Fruit fly (Drosophila melanogaster): ENCODE data around the gene mthl11.

mthl11 gene

dm6 chr3R:10389027-10389465, 11.8 kb upstream of the mthl11 start:
- no peak for TF ChIP-seq Jra (GFP tag; optimal IDR thresholded peaks at IDR 0.05)
- TF ChIP-seq h (GFP tag; optimal IDR thresholded peaks at IDR 0.05): no peak
- TF ChIP-seq Sp1 (GFP tag; optimal IDR thresholded peaks at IDR 0.05): no peak
- TF ChIP-seq lola (GFP tag; optimal IDR thresholded peaks at IDR 0.05): no peak
- no peak for TF ChIP-seq dmrt93B (GFP tag; optimal IDR thresholded peaks at IDR 0.05)
- no peak for TF ChIP-seq foxo (GFP tag; optimal IDR thresholded peaks at IDR 0.05)
- TF ChIP-seq dsf (GFP tag; optimal IDR thresholded peaks at IDR 0.05; ENCODE audit: borderline replicate concordance): no peak
- no peak for TF ChIP-seq tai (GFP tag; optimal IDR thresholded peaks at IDR 0.05)
- TF ChIP-seq Hnf4 (GFP tag; optimal IDR thresholded peaks at IDR 0.05): no peak
- TF ChIP-seq pan (optimal IDR thresholded peaks at IDR 0.05): no peak
- no peak for TF ChIP-seq CrebA (GFP tag; optimal IDR thresholded peaks at IDR 0.05; ENCODE audit: borderline replicate concordance)
- TF ChIP-seq dl (GFP tag; optimal IDR thresholded peaks at IDR 0.05; ENCODE audit: insufficient read depth in 1 of 2, partially characterized antibody in 2 of 2): no peak
- no peak for TF ChIP-seq jim (GFP tag; optimal IDR thresholded peaks at IDR 0.05)
- TF ChIP-seq Vsx2 (GFP tag; optimal IDR thresholded peaks at IDR 0.05; ENCODE audit: partially characterized antibody): peak; percentile 5
- no peak for TF ChIP-seq rgr (GFP tag; optimal IDR thresholded peaks at IDR 0.05)
- no peak for TF ChIP-seq Dif (GFP tag; optimal IDR thresholded peaks at IDR 0.05; ENCODE audit: partially characterized antibody)
- no peak for TF ChIP-seq fru (GFP tag; optimal IDR thresholded peaks at IDR 0.05)
- TF ChIP-seq Dfd (GFP tag; optimal IDR thresholded peaks at IDR 0.05): no peak
- TF ChIP-seq HLH106 (tag; optimal IDR thresholded peaks at IDR 0.05): no peak
- peak; percentile 1 for TF ChIP-seq Rel (GFP tag; optimal IDR thresholded peaks at IDR 0.05)
- TF ChIP-seq Rel (tag; optimal IDR thresholded peaks at IDR 0.05): no peak
- no peak for TF ChIP-seq Hr83 (GFP tag; optimal IDR thresholded peaks at IDR 0.05; ENCODE audit: poor library complexity, severe bottlenecking)
- TF ChIP-seq sv (GFP tag; optimal IDR thresholded peaks at IDR 0.05): no peak
- peak; percentile 29 for TF ChIP-seq ey (GFP tag; optimal IDR thresholded peaks at IDR 0.05)
- no peak for TF ChIP-seq Myc (optimal IDR thresholded peaks at IDR 0.05)
- TF ChIP-seq woc (GFP tag; optimal IDR thresholded peaks at IDR 0.05): peak; percentile 36
- TF ChIP-seq psq (GFP tag; optimal IDR thresholded peaks at IDR 0.05): no peak
- no peak for TF ChIP-seq CG32264 (GFP tag; optimal IDR thresholded peaks at IDR 0.05)
- TF ChIP-seq CG9705 (GFP tag; optimal IDR thresholded peaks at IDR 0.05): no peak
- peak; percentile 2 for TF ChIP-seq sage (GFP tag; optimal IDR thresholded peaks at IDR 0.05)
- no peak for TF ChIP-seq br (GFP tag; optimal IDR thresholded peaks at IDR 0.05)

- TF ChIP-seq Hnf4 (GFP tag; optimal IDR thresholded peaks at IDR 0.05) (no peak), dl (GFP tag; optimal IDR thresholded peaks at IDR 0.05; ENCODE audit: insufficient read depth in 1 of 2, partially characterized antibody in 2 of 2) (no peak), tai (GFP tag; optimal IDR thresholded peaks at IDR 0.05) (no peak), Hr83 (GFP tag; optimal IDR thresholded peaks at IDR 0.05; ENCODE audit: poor library complexity, severe bottlenecking) (no peak), OdsH (GFP tag; optimal IDR thresholded peaks at IDR 0.05) (no peak), rgr (GFP tag; optimal IDR thresholded peaks at IDR 0.05) (no peak), CG32264 (GFP tag; optimal IDR thresholded peaks at IDR 0.05) (no peak), woc (GFP tag; optimal IDR thresholded peaks at IDR 0.05) (no peak), sage (GFP tag; optimal IDR thresholded peaks at IDR 0.05) (no peak), CrebA (GFP tag; optimal IDR thresholded peaks at IDR 0.05; ENCODE audit: borderline replicate concordance) (no peak), N (GFP tag; optimal IDR thresholded peaks at IDR 0.05) (no peak), CG9705 (GFP tag; optimal IDR thresholded peaks at IDR 0.05) (no peak), Dif (GFP tag; optimal IDR thresholded peaks at IDR 0.05; ENCODE audit: partially characterized antibody) (no peak), Dfd (GFP tag; optimal IDR thresholded peaks at IDR 0.05) (no peak), fru (GFP tag; optimal IDR thresholded peaks at IDR 0.05) (no peak), h (GFP tag; optimal IDR thresholded peaks at IDR 0.05) (no peak)
Measured at dm6 chr3R:10389877-10390468, 10.9 kb upstream of the mthl11 start.

dm6 chr3R:10390914-10391377, 9.9 kb upstream of the mthl11 start:
- TF ChIP-seq h (GFP tag; optimal IDR thresholded peaks at IDR 0.05) (peak; percentile 87), rgr (GFP tag; optimal IDR thresholded peaks at IDR 0.05) (peak; percentile 56), Vsx2 (GFP tag; optimal IDR thresholded peaks at IDR 0.05; ENCODE audit: partially characterized antibody) (no peak), brk (GFP tag; optimal IDR thresholded peaks at IDR 0.05) (peak; percentile 67), Jra (GFP tag; optimal IDR thresholded peaks at IDR 0.05) (peak; percentile 53), Hnf4 (GFP tag; optimal IDR thresholded peaks at IDR 0.05) (peak; percentile 64), dmrt93B (GFP tag; optimal IDR thresholded peaks at IDR 0.05) (no peak), pan (optimal IDR thresholded peaks at IDR 0.05) (no peak), psq (GFP tag; optimal IDR thresholded peaks at IDR 0.05) (peak; percentile 36), tai (GFP tag; optimal IDR thresholded peaks at IDR 0.05) (peak; percentile 49), dsf (GFP tag; optimal IDR thresholded peaks at IDR 0.05; ENCODE audit: borderline replicate concordance) (no peak), CG9705 (GFP tag; optimal IDR thresholded peaks at IDR 0.05) (peak; percentile 32), Hr78 (GFP tag; optimal IDR thresholded peaks at IDR 0.05) (no peak), GATAd (GFP tag; optimal IDR thresholded peaks at IDR 0.05) (no peak), N (GFP tag; optimal IDR thresholded peaks at IDR 0.05) (no peak), foxo (GFP tag; optimal IDR thresholded peaks at IDR 0.05) (peak in 1 of 2 experiments; percentile 34), Dif (GFP tag; optimal IDR thresholded peaks at IDR 0.05; ENCODE audit: partially characterized antibody) (no peak), usp (GFP tag; optimal IDR thresholded peaks at IDR 0.05) (no peak), Dfd (GFP tag; optimal IDR thresholded peaks at IDR 0.05) (no peak), CrebA (GFP tag; optimal IDR thresholded peaks at IDR 0.05; ENCODE audit: borderline replicate concordance) (peak; percentile 45), ey (GFP tag; optimal IDR thresholded peaks at IDR 0.05) (peak; percentile 7), woc (GFP tag; optimal IDR thresholded peaks at IDR 0.05) (no peak), sage (GFP tag; optimal IDR thresholded peaks at IDR 0.05) (peak; percentile 71), fru (GFP tag; optimal IDR thresholded peaks at IDR 0.05) (peak; percentile 39), Sp1 (GFP tag; optimal IDR thresholded peaks at IDR 0.05) (peak; percentile 28), Rel (GFP tag; optimal IDR thresholded peaks at IDR 0.05) (peak; percentile 42), Rel (tag; optimal IDR thresholded peaks at IDR 0.05) (peak; percentile 78), lola (GFP tag; optimal IDR thresholded peaks at IDR 0.05) (no peak), sv (GFP tag; optimal IDR thresholded peaks at IDR 0.05) (no peak), HLH106 (tag; optimal IDR thresholded peaks at IDR 0.05) (peak; percentile 23), CG32264 (GFP tag; optimal IDR thresholded peaks at IDR 0.05) (peak; percentile 55), dl (GFP tag; optimal IDR thresholded peaks at IDR 0.05; ENCODE audit: insufficient read depth in 1 of 2, partially characterized antibody in 2 of 2) (no peak), br (GFP tag; optimal IDR thresholded peaks at IDR 0.05) (peak; percentile 73), OdsH (GFP tag; optimal IDR thresholded peaks at IDR 0.05) (peak; percentile 58), jim (GFP tag; optimal IDR thresholded peaks at IDR 0.05) (no peak)
